Worm (Caenorhabditis elegans) whole organism, L4 larva: Measurements from ENCODE around the gene F58B4.5.

Source experiments
- D1046.2 ChIP-seq: fragments of 200-800 bp; sonication (Bioruptor generic); IDR thresholded peaks from 2 replicates; pipeline ENCODE4 v1.3.6; 2022; ENCODE audit warnings: missing genetic modification characterization, missing compliant biosample characterization
- F49E8.2 ChIP-seq: sonication (generic microtip); optimal IDR thresholded peaks from 2 replicates; lab custom pipeline; 2016; ENCODE audit warnings: missing compliant biosample characterization, mild to moderate bottlenecking, missing genetic modification characterization, borderline replicate concordance
- R02D3.7 ChIP-seq: fragments of 150-350 bp; sonication (generic microtip); optimal IDR thresholded peaks from 3 replicates; lab custom pipeline; 2014; ENCODE audit warnings: missing biosample characterization, missing genetic modification characterization
- T26A8.4 ChIP-seq: fragments of 200-800 bp; sonication (Bioruptor generic); IDR thresholded peaks from 2 replicates; pipeline ENCODE4 v1.3.6; 2022; ENCODE audit warnings: missing genetic modification characterization, missing compliant biosample characterization
- Y105C5A.15 ChIP-seq: fragments of 200-800 bp; sonication (Bioruptor generic); IDR thresholded peaks from 2 replicates; pipeline ENCODE4 v1.3.6; 2022; ENCODE audit warnings: missing genetic modification characterization, missing compliant biosample characterization
- ZK337.2 ChIP-seq: fragments of 200-800 bp; sonication (Bioruptor generic); IDR thresholded peaks from 2 replicates; pipeline ENCODE4 v1.3.6; 2022; ENCODE audit warnings: missing genetic modification reagents, missing genetic modification characterization, missing compliant biosample characterization
- ZK546.5 ChIP-seq, 2 experiments: sonication (generic microtip); optimal IDR thresholded peaks; 2 replicates each; lab custom pipeline; 2017; ENCODE audit warnings: missing biosample characterization in 2 of 2, missing genetic modification characterization in 2 of 2
- aly-2 ChIP-seq: sonication (generic microtip); optimal IDR thresholded peaks from 2 replicates; lab custom pipeline; 2018; ENCODE audit warnings: missing biosample characterization, missing genetic modification characterization
- arid-1 ChIP-seq: fragments of 200-800 bp; sonication (Bioruptor generic); conservative IDR thresholded peaks from 2 replicates; pipeline ENCODE4 v1.3.6; 2022; ENCODE audit warnings: missing genetic modification reagents, missing genetic modification characterization, missing compliant biosample characterization
- attf-4 ChIP-seq: sonication (generic microtip); optimal IDR thresholded peaks from 3 replicates; lab custom pipeline; 2017; ENCODE audit warnings: missing biosample characterization, missing genetic modification characterization
- ceh-28 ChIP-seq: fragments of 150-350 bp; optimal IDR thresholded peaks from 2 replicates; lab custom pipeline; 2014; ENCODE audit warnings: missing biosample characterization, missing genetic modification reagents, missing genetic modification characterization
- ceh-82 ChIP-seq: sonication (generic microtip); optimal IDR thresholded peaks from 2 replicates; lab custom pipeline; 2017; ENCODE audit warnings: missing biosample characterization, missing genetic modification characterization
- ces-1 ChIP-seq: fragments of 150-350 bp; sonication (generic microtip); optimal IDR thresholded peaks from 4 replicates; lab custom pipeline; 2014; ENCODE audit warnings: missing biosample characterization, missing genetic modification reagents, missing genetic modification characterization
- daf-12 ChIP-seq: fragments of 150-350 bp; optimal IDR thresholded peaks from 2 replicates; lab custom pipeline; 2014; ENCODE audit warnings: missing biosample characterization, missing genetic modification reagents, missing genetic modification characterization
- daf-16 ChIP-seq, 3 experiments: sonication (generic microtip); optimal IDR thresholded peaks; 2 replicates each; lab custom pipeline; 2016 to 2017; ENCODE audit warnings: missing genetic modification characterization in 3 of 3, missing genetic modification reagents in 3 of 3, mild to moderate bottlenecking in 2 of 3, missing compliant biosample characterization in 2 of 3, missing biosample characterization in 1 of 3, moderate library complexity in 1 of 3
- daf-19 ChIP-seq: fragments of 200-800 bp; sonication (Bioruptor generic); conservative IDR thresholded peaks from 2 replicates; pipeline ENCODE4 v1.3.6; 2022; ENCODE audit warnings: missing genetic modification characterization, missing compliant biosample characterization
- daf-8 ChIP-seq: fragments of 200-800 bp; sonication (Bioruptor generic); IDR thresholded peaks from 2 replicates; pipeline ENCODE4 v1.3.6; 2022; ENCODE audit warnings: missing genetic modification characterization, missing compliant biosample characterization
- dmd-6 ChIP-seq: fragments of 200-800 bp; sonication (Bioruptor generic); IDR thresholded peaks from 2 replicates; pipeline ENCODE4 v1.3.6; 2022; ENCODE audit warnings: missing genetic modification reagents, missing genetic modification characterization, missing compliant biosample characterization
- dmd-9 ChIP-seq: fragments of 200-800 bp; sonication (Bioruptor generic); IDR thresholded peaks from 2 replicates; pipeline ENCODE4 v1.3.6; 2022; ENCODE audit warnings: missing genetic modification reagents, missing genetic modification characterization, missing compliant biosample characterization
- dpl-1 ChIP-seq: fragments of 150-350 bp; optimal IDR thresholded peaks from 2 replicates; lab custom pipeline; 2014; ENCODE audit warnings: missing biosample characterization, missing genetic modification reagents, missing genetic modification characterization
- dve-1 ChIP-seq: sonication (generic microtip); optimal IDR thresholded peaks from 2 replicates; lab custom pipeline; 2017; ENCODE audit warnings: antibody characterized with exemption, mild to moderate bottlenecking, missing genetic modification characterization, missing compliant biosample characterization; ENCODE audit not compliant: insufficient read depth
- egl-27 ChIP-seq: sonication (generic microtip); optimal IDR thresholded peaks from 3 replicates; lab custom pipeline; 2017; ENCODE audit warnings: missing biosample characterization, missing genetic modification reagents, missing genetic modification characterization
- fkh-10 ChIP-seq: fragments of 150-350 bp; optimal IDR thresholded peaks from 2 replicates; lab custom pipeline; 2014; ENCODE audit warnings: missing biosample characterization, missing genetic modification reagents, missing genetic modification characterization
- fos-1 ChIP-seq: fragments of 150-350 bp; optimal IDR thresholded peaks from 2 replicates; lab custom pipeline; 2014; ENCODE audit warnings: missing biosample characterization, missing genetic modification characterization
- gei-8 ChIP-seq: fragments of 200-800 bp; sonication (Bioruptor generic); optimal IDR thresholded peaks from 2 replicates; lab custom pipeline; 2018; ENCODE audit warnings: mild to moderate bottlenecking, missing genetic modification characterization, missing compliant biosample characterization
- jun-1 ChIP-seq: fragments of 150-350 bp; optimal IDR thresholded peaks from 2 replicates; lab custom pipeline; 2014; ENCODE audit warnings: missing biosample characterization, missing genetic modification reagents, missing genetic modification characterization
- lin-29 ChIP-seq: fragments of 200-800 bp; sonication (Bioruptor generic); IDR thresholded peaks from 2 replicates; pipeline ENCODE4 v1.3.6; 2022; ENCODE audit warnings: missing genetic modification reagents, missing genetic modification characterization, missing compliant biosample characterization
- lin-39 ChIP-seq: fragments of 150-350 bp; optimal IDR thresholded peaks from 2 replicates; lab custom pipeline; 2014; ENCODE audit warnings: missing biosample characterization, missing genetic modification reagents, missing genetic modification characterization
- lsy-2 ChIP-seq, 2 experiments: fragments of 150-350 bp in 1 of 2; sonication (generic microtip) in 1 of 2; optimal IDR thresholded peaks; 2 replicates each; lab custom pipeline; 2014 to 2017; ENCODE audit warnings: missing biosample characterization in 2 of 2, missing genetic modification characterization in 2 of 2
- mdl-1 ChIP-seq, 2 experiments: fragments of 150-350 bp in 1 of 2; sonication (generic microtip) in 1 of 2; optimal IDR thresholded peaks; 2 replicates each; lab custom pipeline; 2014 to 2017; ENCODE audit warnings: missing biosample characterization in 2 of 2, missing genetic modification characterization in 2 of 2
- mdt-29 ChIP-seq: fragments of 200-800 bp; sonication (Bioruptor generic); IDR thresholded peaks from 2 replicates; pipeline ENCODE4 v1.3.6; 2022; ENCODE audit warnings: missing genetic modification reagents, missing genetic modification characterization, missing compliant biosample characterization
- mep-1 ChIP-seq: fragments of 150-350 bp; sonication (generic microtip); optimal IDR thresholded peaks from 3 replicates; lab custom pipeline; 2014; ENCODE audit warnings: missing biosample characterization, missing genetic modification characterization
- mes-2 ChIP-seq: sonication (generic microtip); optimal IDR thresholded peaks from 2 replicates; lab custom pipeline; 2016; ENCODE audit warnings: missing genotype, mild to moderate bottlenecking, missing genetic modification characterization, missing compliant biosample characterization; ENCODE audit not compliant: poor library complexity, severe bottlenecking
- mxl-3 ChIP-seq: fragments of 200-800 bp; sonication (Bioruptor generic); optimal IDR thresholded peaks from 2 replicates; lab custom pipeline; 2018; ENCODE audit warnings: mild to moderate bottlenecking, missing genetic modification characterization, missing compliant biosample characterization
- nhr-10 ChIP-seq: fragments of 150-350 bp; optimal IDR thresholded peaks from 2 replicates; lab custom pipeline; 2014; ENCODE audit warnings: missing biosample characterization, missing genetic modification characterization
- nhr-11 ChIP-seq: fragments of 150-350 bp; optimal IDR thresholded peaks from 2 replicates; lab custom pipeline; 2014; ENCODE audit warnings: missing biosample characterization, missing genetic modification characterization
- nhr-28 ChIP-seq: fragments of 150-350 bp; optimal IDR thresholded peaks from 2 replicates; lab custom pipeline; 2014; ENCODE audit warnings: missing biosample characterization, missing genetic modification characterization
- nhr-41 ChIP-seq: fragments of 200-800 bp; sonication (Bioruptor generic); IDR thresholded peaks from 2 replicates; pipeline ENCODE4 v1.3.6; 2022; ENCODE audit warnings: missing genetic modification reagents, missing genetic modification characterization, missing compliant biosample characterization
- nhr-48 ChIP-seq: sonication (generic microtip); optimal IDR thresholded peaks from 2 replicates; lab custom pipeline; 2016; ENCODE audit warnings: mild to moderate bottlenecking, missing genetic modification characterization, missing compliant biosample characterization
- nhr-77 ChIP-seq: fragments of 150-350 bp; optimal IDR thresholded peaks from 2 replicates; lab custom pipeline; 2014; ENCODE audit warnings: missing biosample characterization, missing genetic modification characterization
- php-3 ChIP-seq: fragments of 200-800 bp; sonication (Bioruptor generic); IDR thresholded peaks from 2 replicates; pipeline ENCODE4 v1.3.6; 2022; ENCODE audit warnings: missing genetic modification reagents, missing genetic modification characterization, missing compliant biosample characterization
- rbr-2 ChIP-seq: sonication (generic microtip); optimal IDR thresholded peaks from 2 replicates; lab custom pipeline; 2016; ENCODE audit warnings: missing genotype, missing genetic modification characterization, missing compliant biosample characterization
- saeg-2 ChIP-seq: fragments of 200-800 bp; sonication (Bioruptor generic); IDR thresholded peaks from 2 replicates; pipeline ENCODE4 v1.3.6; 2022; ENCODE audit warnings: missing genetic modification reagents, missing genetic modification characterization, missing compliant biosample characterization
- spr-3 ChIP-seq: fragments of 200-800 bp; sonication (Bioruptor generic); optimal IDR thresholded peaks from 2 replicates; lab custom pipeline; 2018; ENCODE audit warnings: mild to moderate bottlenecking, missing genetic modification characterization, missing compliant biosample characterization
- tag-97 ChIP-seq: fragments of 200-800 bp; sonication (Bioruptor generic); IDR thresholded peaks from 2 replicates; pipeline ENCODE4 v1.3.6; 2022; ENCODE audit warnings: missing genetic modification characterization, missing compliant biosample characterization
- tra-1 ChIP-seq: fragments of 200-800 bp; sonication (Bioruptor generic); IDR thresholded peaks from 2 replicates; pipeline ENCODE4 v1.3.6; 2022; ENCODE audit warnings: missing genetic modification reagents, missing genetic modification characterization, missing compliant biosample characterization
- unc-130 ChIP-seq: sonication (generic microtip); optimal IDR thresholded peaks from 2 replicates; lab custom pipeline; 2016; ENCODE audit warnings: missing genetic modification reagents, missing genetic modification characterization, missing compliant biosample characterization
- unc-39 ChIP-seq: sonication (generic microtip); optimal IDR thresholded peaks from 2 replicates; lab custom pipeline; 2017; ENCODE audit warnings: missing biosample characterization, missing genetic modification characterization
- zfp-2 ChIP-seq: sonication (generic microtip); optimal IDR thresholded peaks from 2 replicates; lab custom pipeline; 2016; ENCODE audit warnings: mild to moderate bottlenecking, missing genetic modification characterization, missing compliant biosample characterization
- zip-2 ChIP-seq: fragments of 150-350 bp; optimal IDR thresholded peaks from 2 replicates; lab custom pipeline; 2014; ENCODE audit warnings: missing biosample characterization, missing genetic modification characterization
- ztf-11 ChIP-seq: fragments of 150-350 bp; optimal IDR thresholded peaks from 2 replicates; lab custom pipeline; 2014; ENCODE audit warnings: missing biosample characterization, missing genetic modification characterization
- ztf-7 ChIP-seq: fragments of 150-350 bp; optimal IDR thresholded peaks from 2 replicates; lab custom pipeline; 2014; ENCODE audit warnings: missing biosample characterization, missing genetic modification characterization

The F58B4.5 gene

ce11 chrV:10965501-10965900 is 33.0 kb downstream of the F58B4.5 start, which contains the start of the genes ctf-4 and eef-1G (continued):
- TF ChIP-seq daf-12 (tag; lab: Kevin White, UChicago) = no peak
- peak; percentile 71 to 96 for TF ChIP-seq lsy-2 (tag; optimal IDR thresholded peaks at IDR 0.05; lab: Kevin White, UChicago)
- peak; percentile 84 for TF ChIP-seq jun-1 (tag; lab: Kevin White, UChicago)
- TF ChIP-seq egl-27 (tag; lab: Kevin White, UChicago) = peak; percentile 64
- TF ChIP-seq F49E8.2 (tag; lab: Kevin White, UChicago) = peak; percentile 51
- TF ChIP-seq Y105C5A.15 (GFP tag; lab: Robert Waterston, UW) = no peak
- TF ChIP-seq attf-4 (tag; lab: Kevin White, UChicago) = no peak
- TF ChIP-seq dve-1 = peak; percentile 98
- peak; percentile 93 for TF ChIP-seq mes-2 (tag; lab: Kevin White, UChicago)
- TF ChIP-seq daf-19 (GFP tag; lab: Robert Waterston, UW) = no peak
- peak; percentile 98 for TF ChIP-seq dmd-6 (GFP tag; lab: Robert Waterston, UW)
- no peak for TF ChIP-seq unc-39 (tag; lab: Kevin White, UChicago)
- peak; percentile 87 for TF ChIP-seq mxl-3
- peak; percentile 87 for TF ChIP-seq saeg-2 (GFP tag; lab: Robert Waterston, UW)
- TF ChIP-seq fkh-10 (GFP tag; lab: Kevin White, UChicago) = peak; percentile 87
- TF ChIP-seq nhr-11 (tag; lab: Kevin White, UChicago) = peak; percentile 98
- peak; percentile 95 for TF ChIP-seq T26A8.4 (GFP tag; lab: Robert Waterston, UW)
- peak; percentile 98 for TF ChIP-seq mep-1 (tag; lab: Kevin White, UChicago)
- TF ChIP-seq mdl-1 (tag; optimal IDR thresholded peaks at IDR 0.05; lab: Kevin White, UChicago) = peak in 1 of 2 experiments; percentile 76
- TF ChIP-seq tra-1 = peak; percentile 85; the same call in 1 of the 2 replicates
- TF ChIP-seq R02D3.7 (tag; lab: Kevin White, UChicago) = no peak
- peak; percentile 84 for TF ChIP-seq unc-130 (GFP tag; lab: Kevin White, UChicago)
- peak; percentile 97 for TF ChIP-seq nhr-28 (tag; lab: Kevin White, UChicago)
- TF ChIP-seq ceh-82 (tag; lab: Kevin White, UChicago) = no peak
- TF ChIP-seq lin-39 (tag; lab: Kevin White, UChicago) = no peak
- TF ChIP-seq zfp-2 (tag; lab: Kevin White, UChicago) = peak; percentile 84
- no peak for TF ChIP-seq daf-8 (GFP tag; lab: Robert Waterston, UW)
- TF ChIP-seq ceh-28 (tag; lab: Kevin White, UChicago) = no peak
- peak; percentile 40 for TF ChIP-seq fos-1
- peak; percentile 66 for TF ChIP-seq spr-3 (GFP tag; lab: Kevin White, UChicago)
- peak; percentile 82 for TF ChIP-seq php-3
- peak; percentile 82 for TF ChIP-seq nhr-10
- no peak for TF ChIP-seq ZK337.2 (GFP tag; lab: Robert Waterston, UW)
- peak; percentile 64 to 89 for TF ChIP-seq daf-16 (GFP tag; optimal IDR thresholded peaks at IDR 0.05; lab: Kevin White, UChicago)
- peak; percentile 86 for TF ChIP-seq daf-16 (tag; optimal IDR thresholded peaks at IDR 0.05; lab: Kevin White, UChicago)
- TF ChIP-seq nhr-48 (tag; lab: Kevin White, UChicago) = peak; percentile 94
- TF ChIP-seq ztf-7 = no peak
- 0 out of 2 replicates have a peak, but pooled peaks have one; percentile 23 for TF ChIP-seq nhr-41 (GFP tag; lab: Robert Waterston, UW)
- TF ChIP-seq nhr-77 (tag; lab: Kevin White, UChicago) = peak; percentile 98
- no peak for TF ChIP-seq aly-2
- peak; percentile 89 for TF ChIP-seq mdt-29 (GFP tag; lab: Robert Waterston, UW)
- no peak for TF ChIP-seq ces-1
- peak; percentile 98 for TF ChIP-seq dpl-1 (GFP tag; lab: Kevin White, UChicago)
- TF ChIP-seq D1046.2 = no peak
- peak; percentile 95 for TF ChIP-seq rbr-2
- TF ChIP-seq zip-2 (tag; lab: Kevin White, UChicago) = peak; percentile 64
- TF ChIP-seq lin-29 (GFP tag; lab: Robert Waterston, UW) = peak; percentile 86
- TF ChIP-seq ZK546.5 (tag; optimal IDR thresholded peaks at IDR 0.05; lab: Kevin White, UChicago) = peak in 1 of 2 experiments; percentile 67
- no peak for TF ChIP-seq gei-8 (GFP tag; lab: Kevin White, UChicago)
- TF ChIP-seq tag-97 (GFP tag; lab: Robert Waterston, UW) = no peak
- no peak for TF ChIP-seq ztf-11 (tag; lab: Kevin White, UChicago)
- TF ChIP-seq dmd-9 = peak; percentile 74
- TF ChIP-seq arid-1 (GFP tag; lab: Robert Waterston, UW) = peak; percentile 87
